Fruit fly (Drosophila melanogaster) whole organism, prepupa: Measurements from ENCODE around the gene CG13403.

Source experiments
- CG10631 ChIP-seq: fragments of 200-800 bp; sonication (Bioruptor generic); optimal IDR thresholded peaks from 2 replicates; lab custom pipeline; 2016; ENCODE audit warnings: missing biosample characterization, missing genetic modification characterization
- CG11294 ChIP-seq: fragments of 200-800 bp; sonication (Bioruptor generic); IDR thresholded peaks from 2 replicates; pipeline ENCODE4 v1.3.6; 2022; ENCODE audit warnings: missing biosample characterization, missing genetic modification characterization
- CG11762 ChIP-seq: fragments of 200-800 bp; sonication (Bioruptor generic); optimal IDR thresholded peaks from 3 replicates; lab custom pipeline; 2016; ENCODE audit warnings: missing biosample characterization, missing genetic modification characterization; ENCODE audit not compliant: insufficient read depth
- CG11902 ChIP-seq: fragments of 200-800 bp; sonication (Bioruptor generic); optimal IDR thresholded peaks from 3 replicates; lab custom pipeline; 2016; ENCODE audit warnings: missing biosample characterization, missing genetic modification characterization
- CG15336 ChIP-seq: fragments of 200-800 bp; sonication (Bioruptor generic); IDR thresholded peaks from 2 replicates; pipeline ENCODE4 v1.3.6; 2022; ENCODE audit warnings: missing biosample characterization, missing genetic modification characterization
- CG1621 ChIP-seq: fragments of 200-800 bp; sonication (Bioruptor generic); optimal IDR thresholded peaks from 3 replicates; lab custom pipeline; 2018; ENCODE audit warnings: missing biosample characterization, mild to moderate bottlenecking, missing genetic modification characterization
- CG16779 ChIP-seq: fragments of 200-800 bp; sonication (Bioruptor generic); optimal IDR thresholded peaks from 3 replicates; lab custom pipeline; 2017; ENCODE audit warnings: missing biosample characterization, mild to moderate bottlenecking, missing genetic modification characterization
- CG3032 ChIP-seq: fragments of 200-800 bp; optimal IDR thresholded peaks from 2 replicates; lab custom pipeline; 2019; ENCODE audit warnings: missing biosample characterization, mild to moderate bottlenecking, missing genetic modification characterization, moderate library complexity
- CG31627 ChIP-seq: fragments of 200-800 bp; sonication (Bioruptor generic); optimal IDR thresholded peaks from 3 replicates; lab custom pipeline; 2016; ENCODE audit warnings: missing biosample characterization, missing genetic modification characterization
- CG32006 ChIP-seq: fragments of 200-800 bp; sonication (Bioruptor generic); optimal IDR thresholded peaks from 3 replicates; lab custom pipeline; 2017; ENCODE audit warnings: missing biosample characterization, mild to moderate bottlenecking, missing genetic modification characterization
- CG34406 ChIP-seq: fragments of 200-800 bp; sonication (Bioruptor generic); optimal IDR thresholded peaks from 3 replicates; lab custom pipeline; 2016; ENCODE audit warnings: missing biosample characterization, missing genetic modification characterization
- CG3919 ChIP-seq: fragments of 200-800 bp; sonication (Bioruptor generic); optimal IDR thresholded peaks from 3 replicates; lab custom pipeline; 2016; ENCODE audit warnings: missing biosample characterization, missing genetic modification characterization
- CG6163 ChIP-seq: fragments of 200-800 bp; sonication (Bioruptor generic); IDR thresholded peaks from 3 replicates; pipeline ENCODE4 v1.3.6; 2022; ENCODE audit warnings: missing biosample characterization, missing genetic modification characterization
- CG6276 ChIP-seq: fragments of 200-800 bp; sonication (Bioruptor generic); optimal IDR thresholded peaks from 2 replicates; lab custom pipeline; 2017; ENCODE audit warnings: missing biosample characterization, mild to moderate bottlenecking, missing genetic modification characterization
- CG6792 ChIP-seq: fragments of 200-800 bp; sonication (Bioruptor generic); optimal IDR thresholded peaks from 3 replicates; lab custom pipeline; 2016; ENCODE audit warnings: missing biosample characterization, missing genetic modification characterization
- CG6808 ChIP-seq: fragments of 200-800 bp; sonication (Bioruptor generic); optimal IDR thresholded peaks from 3 replicates; lab custom pipeline; 2017; ENCODE audit warnings: missing biosample characterization, missing genetic modification characterization, mild to moderate bottlenecking, moderate library complexity, missing genetic modification reagents
- CG6854 ChIP-seq: fragments of 200-800 bp; sonication (Bioruptor generic); optimal IDR thresholded peaks from 2 replicates; lab custom pipeline; 2017; ENCODE audit warnings: missing biosample characterization, mild to moderate bottlenecking, missing genetic modification characterization
- CG7368 ChIP-seq: fragments of 200-800 bp; sonication (Bioruptor generic); optimal IDR thresholded peaks from 3 replicates; lab custom pipeline; 2016; ENCODE audit warnings: missing biosample characterization, missing genetic modification characterization
- CG8119 ChIP-seq: fragments of 200-800 bp; sonication (Bioruptor generic); IDR thresholded peaks from 3 replicates; pipeline ENCODE4 v1.3.6; 2022; ENCODE audit warnings: missing biosample characterization, missing genetic modification characterization
- CG8319 ChIP-seq: fragments of 200-800 bp; sonication (Bioruptor generic); optimal IDR thresholded peaks from 3 replicates; lab custom pipeline; 2016; ENCODE audit warnings: missing biosample characterization, missing genetic modification characterization
- CG9139 ChIP-seq: fragments of 200-800 bp; sonication (Bioruptor generic); optimal IDR thresholded peaks from 3 replicates; lab custom pipeline; 2017; ENCODE audit warnings: missing biosample characterization, mild to moderate bottlenecking, missing genetic modification characterization
- Eip75B ChIP-seq: fragments of 200-800 bp; sonication (Bioruptor generic); optimal IDR thresholded peaks from 3 replicates; lab custom pipeline; 2016; ENCODE audit warnings: missing biosample characterization, missing genetic modification characterization
- Eip78C ChIP-seq: fragments of 200-800 bp; sonication (Bioruptor generic); peaks from one replicate; lab custom pipeline; 2016; ENCODE audit warnings: missing biosample characterization, missing genetic modification characterization
- Eip93F ChIP-seq: fragments of 200-800 bp; sonication (Bioruptor generic); optimal IDR thresholded peaks from 2 replicates; lab custom pipeline; 2016; ENCODE audit warnings: missing biosample characterization, mild to moderate bottlenecking, missing genetic modification characterization
- Ets21C ChIP-seq: fragments of 200-800 bp; sonication (Bioruptor generic); optimal IDR thresholded peaks from 3 replicates; lab custom pipeline; 2016; ENCODE audit warnings: missing biosample characterization, missing genetic modification characterization
- Ets96B ChIP-seq: fragments of 200-800 bp; optimal IDR thresholded peaks from 2 replicates; lab custom pipeline; 2019; ENCODE audit warnings: missing biosample characterization, mild to moderate bottlenecking, missing genetic modification characterization, moderate library complexity
- Gug ChIP-seq: fragments of 200-800 bp; sonication (Bioruptor generic); IDR thresholded peaks from 2 replicates; pipeline ENCODE4 v1.3.6; 2022; ENCODE audit warnings: missing biosample characterization, missing genetic modification characterization
- Hr38 ChIP-seq: sonication (Bioruptor generic); optimal IDR thresholded peaks from 2 replicates; lab custom pipeline; 2016; ENCODE audit warnings: missing biosample characterization, missing genetic modification characterization
- Hr39 ChIP-seq: fragments of 200-800 bp; sonication (Bioruptor generic); optimal IDR thresholded peaks from 2 replicates; lab custom pipeline; 2016; ENCODE audit warnings: missing biosample characterization, missing genetic modification characterization
- Hr4 ChIP-seq: fragments of 200-800 bp; sonication (Bioruptor generic); optimal IDR thresholded peaks from 3 replicates; lab custom pipeline; 2016; ENCODE audit warnings: missing biosample characterization, missing genetic modification characterization
- Lpt ChIP-seq: fragments of 200-800 bp; sonication (Bioruptor generic); optimal IDR thresholded peaks from 3 replicates; lab custom pipeline; 2016; ENCODE audit warnings: missing biosample characterization, missing genetic modification characterization
- Met ChIP-seq: fragments of 200-800 bp; sonication (Bioruptor generic); optimal IDR thresholded peaks from 3 replicates; lab custom pipeline; 2016; ENCODE audit warnings: missing biosample characterization, missing genetic modification characterization
- Smox ChIP-seq: fragments of 200-800 bp; sonication (Bioruptor generic); optimal IDR thresholded peaks from 3 replicates; lab custom pipeline; 2016; ENCODE audit warnings: missing biosample characterization, missing genetic modification characterization
- Sox102F ChIP-seq: fragments of 200-800 bp; sonication (Bioruptor generic); optimal IDR thresholded peaks from 2 replicates; lab custom pipeline; 2016; ENCODE audit warnings: missing biosample characterization, mild to moderate bottlenecking, missing genetic modification characterization
- Sox14 ChIP-seq: fragments of 200-800 bp; sonication (Bioruptor generic); optimal IDR thresholded peaks from 3 replicates; lab custom pipeline; 2016; ENCODE audit warnings: missing biosample characterization, missing genetic modification characterization
- Sox15 ChIP-seq: fragments of 200-800 bp; sonication (Bioruptor generic); optimal IDR thresholded peaks from 3 replicates; lab custom pipeline; 2016; ENCODE audit warnings: missing biosample characterization, missing genetic modification characterization
- acj6 ChIP-seq: fragments of 200-800 bp; sonication (Bioruptor generic); optimal IDR thresholded peaks from 3 replicates; lab custom pipeline; 2016; ENCODE audit warnings: missing biosample characterization, missing genetic modification characterization
- cyc ChIP-seq: fragments of 200-800 bp; sonication (Bioruptor generic); optimal IDR thresholded peaks from 3 replicates; lab custom pipeline; 2016; ENCODE audit warnings: missing biosample characterization, missing genetic modification characterization
- dsx ChIP-seq: fragments of 200-800 bp; optimal IDR thresholded peaks from 3 replicates; lab custom pipeline; 2019; ENCODE audit warnings: missing biosample characterization, mild to moderate bottlenecking, missing genetic modification characterization, moderate library complexity; ENCODE audit not compliant: poor library complexity, severe bottlenecking
- eg ChIP-seq: fragments of 200-800 bp; sonication (Bioruptor generic); IDR thresholded peaks from 3 replicates; pipeline ENCODE4 v1.3.6; 2022; ENCODE audit warnings: missing biosample characterization, missing genetic modification characterization
- esn ChIP-seq: fragments of 200-800 bp; sonication (Bioruptor generic); optimal IDR thresholded peaks from 2 replicates; lab custom pipeline; 2016; ENCODE audit warnings: missing biosample characterization, mild to moderate bottlenecking, missing genetic modification characterization, moderate library complexity
- fd85E ChIP-seq: fragments of 200-800 bp; sonication (Bioruptor generic); optimal IDR thresholded peaks from 3 replicates; lab custom pipeline; 2016; ENCODE audit warnings: missing biosample characterization, missing genetic modification characterization
- lz ChIP-seq: fragments of 200-800 bp; sonication (Bioruptor generic); optimal IDR thresholded peaks from 3 replicates; lab custom pipeline; 2016; ENCODE audit warnings: missing biosample characterization, missing genetic modification characterization
- pdm3 ChIP-seq: fragments of 200-800 bp; sonication (Bioruptor generic); optimal IDR thresholded peaks from 3 replicates; lab custom pipeline; 2016; ENCODE audit warnings: missing biosample characterization, missing genetic modification characterization
- salr ChIP-seq, 2 experiments: fragments of 200-800 bp; sonication (Bioruptor generic); optimal IDR thresholded peaks; 3 replicates each; lab custom pipeline; 2016 to 2018; ENCODE audit warnings: missing biosample characterization in 2 of 2, missing genetic modification characterization in 2 of 2, mild to moderate bottlenecking in 1 of 2
- spab ChIP-seq: fragments of 200-800 bp; sonication (Bioruptor generic); optimal IDR thresholded peaks from 2 replicates; lab custom pipeline; 2017; ENCODE audit warnings: missing biosample characterization, mild to moderate bottlenecking, missing genetic modification characterization, missing genetic modification reagents
- ss ChIP-seq, 2 experiments: fragments of 200-800 bp; sonication (Bioruptor generic); optimal IDR thresholded peaks; 2 replicates in 1 of 2; 3 replicates in 1 of 2; lab custom pipeline; 2017 to 2018; ENCODE audit warnings: mild to moderate bottlenecking in 2 of 2, missing biosample characterization in 2 of 2, missing genetic modification characterization in 2 of 2, moderate library complexity in 1 of 2
- topi ChIP-seq: fragments of 200-800 bp; sonication (Bioruptor generic); optimal IDR thresholded peaks from 3 replicates; lab custom pipeline; 2016; ENCODE audit warnings: missing biosample characterization, missing genetic modification characterization
- vri ChIP-seq: fragments of 200-800 bp; sonication (Bioruptor generic); optimal IDR thresholded peaks from 3 replicates; lab custom pipeline; 2016; ENCODE audit warnings: missing biosample characterization, mild to moderate bottlenecking, missing genetic modification characterization

CG13403 gene

DNA sequence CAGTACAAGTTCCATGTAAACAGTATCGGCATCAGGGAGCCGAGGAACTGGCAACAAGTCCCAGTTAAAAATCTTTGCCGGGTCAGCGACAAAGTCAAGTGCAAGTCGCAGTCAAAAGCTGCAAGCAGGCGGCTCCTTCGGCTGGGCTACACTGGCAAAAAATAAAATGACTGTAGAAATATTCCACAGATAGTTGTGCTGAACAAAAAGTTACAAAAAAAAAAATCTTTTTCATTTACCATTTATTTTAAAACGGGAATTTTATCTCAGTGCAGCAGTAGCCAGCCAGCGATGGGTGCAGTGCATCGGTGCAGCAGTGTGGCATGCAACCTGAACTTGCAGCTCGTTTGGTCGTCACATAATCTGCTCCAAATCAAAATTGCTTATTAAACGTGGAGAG lies 42.5 kb downstream of the CG13403 start (continued):
- TF ChIP-seq CG3919 (GFP tag; lab: Kevin White, UChicago) (peak; percentile 56), Sox14 (peak; percentile 35), fd85E (GFP tag; lab: Kevin White, UChicago) (no peak), pdm3 (GFP tag; lab: Kevin White, UChicago) (peak; percentile 36), Hr38 (no peak), topi (no peak), CG10631 (GFP tag; lab: Kevin White, UChicago) (peak; percentile 40), vri (GFP tag; lab: Kevin White, UChicago) (no peak)

DNA sequence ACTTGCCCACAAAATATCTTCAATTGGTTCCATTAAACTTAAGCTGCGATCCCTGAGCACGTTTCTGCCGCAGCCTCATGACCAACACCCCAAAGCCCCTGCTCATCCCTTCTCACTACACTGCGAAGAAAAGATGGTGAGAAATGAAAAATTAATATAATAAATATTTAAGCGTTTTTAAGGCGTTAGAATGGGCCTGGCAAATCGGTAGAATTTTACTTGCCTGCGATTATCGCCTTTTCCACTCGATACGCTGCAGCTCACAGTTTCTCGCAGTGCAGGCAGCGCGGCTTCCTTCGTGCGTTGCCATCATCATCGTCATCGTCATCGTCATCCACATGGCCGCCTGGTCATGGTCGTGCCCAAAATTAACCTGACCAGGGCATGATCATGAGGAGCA lies 43.6 kb downstream of the CG13403 start:
- TF ChIP-seq Sox102F (GFP tag; lab: Kevin White, UChicago) (no peak), lz (no peak), CG8319 (GFP tag; lab: Kevin White, UChicago) (no peak), Hr4 (no peak), CG6854 (GFP tag; lab: Kevin White, UChicago) (no peak), acj6 (GFP tag; lab: Kevin White, UChicago) (peak; percentile 5), Lpt (GFP tag; lab: Kevin White, UChicago) (peak; percentile 10), cyc (GFP tag; lab: Kevin White, UChicago) (peak; percentile 14), Eip75B (GFP tag; lab: Kevin White, UChicago) (peak; percentile 12), CG6276 (no peak), dsx (GFP tag; lab: Kevin White, UChicago) (peak; percentile 6), Gug (GFP tag; lab: Robert Waterston, UW) (peak; percentile 30; the same call in 1 of the 2 replicates), CG10631 (GFP tag; lab: Kevin White, UChicago) (peak; percentile 60), CG6792 (GFP tag; lab: Kevin White, UChicago) (no peak), CG11902 (GFP tag; lab: Kevin White, UChicago) (no peak), Hr38 (no peak), eg (GFP tag; lab: Robert Waterston, UW) (0 out of 3 replicates have a peak, but pooled peaks have one; percentile 29), fd85E (GFP tag; lab: Kevin White, UChicago) (no peak), CG11762 (GFP tag; lab: Kevin White, UChicago) (no peak), CG3919 (GFP tag; lab: Kevin White, UChicago) (peak; percentile 44), salr (GFP tag; optimal IDR thresholded peaks at IDR 0.05; lab: Kevin White, UChicago) (no peak), CG15336 (GFP tag; lab: Robert Waterston, UW) (peak; percentile 24; the same call in 1 of the 2 replicates), CG3032 (tag; lab: Kevin White, UChicago) (peak; percentile 17), esn (GFP tag; lab: Kevin White, UChicago) (peak; percentile 16), Ets96B (tag; lab: Kevin White, UChicago) (peak; percentile 24), Hr39 (GFP tag; lab: Kevin White, UChicago) (peak; percentile 37), CG8119 (GFP tag; lab: Robert Waterston, UW) (0 out of 3 replicates have a peak, but pooled peaks have one; percentile 33), Eip78C (GFP tag; lab: Kevin White, UChicago) (peak; percentile 79), CG9139 (GFP tag; lab: Kevin White, UChicago) (no peak), spab (GFP tag; lab: Kevin White, UChicago) (no peak), CG7368 (no peak), CG16779 (tag; lab: Kevin White, UChicago) (no peak), CG6163 (GFP tag; lab: Robert Waterston, UW) (peak; percentile 33; the same call in 2 of the 3 replicates), Smox (GFP tag; lab: Kevin White, UChicago) (peak; percentile 18), Met (GFP tag; lab: Kevin White, UChicago) (peak; percentile 45), CG31627 (GFP tag; lab: Kevin White, UChicago) (peak; percentile 20), Sox15 (GFP tag; lab: Kevin White, UChicago) (no peak), Eip93F (GFP tag; lab: Kevin White, UChicago) (no peak), CG34406 (GFP tag; lab: Kevin White, UChicago) (no peak), CG1621 (tag; lab: Kevin White, UChicago) (no peak), Sox14 (peak; percentile 21), CG6808 (GFP tag; lab: Kevin White, UChicago) (no peak), Ets21C (GFP tag; lab: Kevin White, UChicago) (no peak), CG32006 (peak; percentile 39), CG11294 (GFP tag; lab: Robert Waterston, UW) (no peak), ss (GFP tag; optimal IDR thresholded peaks at IDR 0.05; lab: Kevin White, UChicago) (no peak), vri (GFP tag; lab: Kevin White, UChicago) (no peak)
